Worm (Caenorhabditis elegans) whole organism, mixed stage, embryonic: ENCODE results near the gene C45G9.5.

Experiments used
- M03D4.4 ChIP-seq: sonication (generic microtip); optimal IDR thresholded peaks from 2 replicates; lab custom pipeline; 2017; ENCODE audit warnings: mild to moderate bottlenecking, missing genetic modification characterization, missing compliant biosample characterization
- bed-3 ChIP-seq: fragments of 200-800 bp; sonication (Bioruptor generic); optimal IDR thresholded peaks from 3 replicates; lab custom pipeline; 2018; ENCODE audit warnings: mild to moderate bottlenecking, missing genetic modification characterization, moderate library complexity, missing compliant biosample characterization
- blmp-1 ChIP-seq: fragments of 150-350 bp; optimal IDR thresholded peaks from 2 replicates; lab custom pipeline; 2014; ENCODE audit warnings: missing biosample characterization, missing genetic modification characterization
- ceh-83 ChIP-seq: fragments of 200-800 bp; sonication (Bioruptor generic); optimal IDR thresholded peaks from 2 replicates; lab custom pipeline; 2018; ENCODE audit warnings: mild to moderate bottlenecking, missing genetic modification characterization, missing compliant biosample characterization
- ces-1 ChIP-seq: fragments of 150-350 bp; optimal IDR thresholded peaks from 2 replicates; lab custom pipeline; 2014; ENCODE audit warnings: missing biosample characterization, missing genetic modification reagents, missing genetic modification characterization
- cnd-1 ChIP-seq: fragments of 200-800 bp; sonication (Bioruptor generic); optimal IDR thresholded peaks from 2 replicates; lab custom pipeline; 2018; ENCODE audit warnings: mild to moderate bottlenecking, missing genetic modification characterization, missing compliant biosample characterization
- drap-1 ChIP-seq: fragments of 200-800 bp; sonication (Bioruptor generic); optimal IDR thresholded peaks from 3 replicates; lab custom pipeline; 2018; ENCODE audit warnings: mild to moderate bottlenecking, missing genetic modification characterization, missing compliant biosample characterization
- elt-1 ChIP-seq: sonication (generic microtip); optimal IDR thresholded peaks from 2 replicates; lab custom pipeline; 2017; ENCODE audit warnings: missing genetic modification characterization, mild to moderate bottlenecking, missing compliant biosample characterization, antibody characterized with exemption, moderate library complexity, borderline replicate concordance; ENCODE audit not compliant: insufficient read depth
- flh-1 ChIP-seq: fragments of 200-800 bp; sonication (Bioruptor generic); optimal IDR thresholded peaks from 2 replicates; lab custom pipeline; 2018; ENCODE audit warnings: mild to moderate bottlenecking, missing genetic modification characterization, moderate library complexity, missing compliant biosample characterization
- ham-2 ChIP-seq: fragments of 200-800 bp; sonication (Bioruptor generic); optimal IDR thresholded peaks from 2 replicates; lab custom pipeline; 2018; ENCODE audit warnings: mild to moderate bottlenecking, missing genetic modification characterization, missing compliant biosample characterization
- hlh-1 ChIP-seq: fragments of 150-350 bp; optimal IDR thresholded peaks from 2 replicates; lab custom pipeline; 2014; ENCODE audit warnings: missing biosample characterization, missing genetic modification reagents, missing genetic modification characterization
- lin-32 ChIP-seq: fragments of 200-800 bp; sonication (Bioruptor generic); optimal IDR thresholded peaks from 2 replicates; lab custom pipeline; 2018; ENCODE audit warnings: mild to moderate bottlenecking, missing genetic modification characterization, missing compliant biosample characterization
- lsy-2 ChIP-seq: fragments of 150-350 bp; optimal IDR thresholded peaks from 2 replicates; lab custom pipeline; 2014; ENCODE audit warnings: missing biosample characterization, missing genetic modification characterization
- mab-5 ChIP-seq: fragments of 150-350 bp; optimal IDR thresholded peaks from 2 replicates; lab custom pipeline; 2014; ENCODE audit warnings: missing biosample characterization, missing genetic modification characterization
- mep-1 ChIP-seq: fragments of 150-350 bp; optimal IDR thresholded peaks from 2 replicates; lab custom pipeline; 2017; ENCODE audit warnings: missing biosample characterization, missing genetic modification reagents, missing genetic modification characterization, inconsistent platforms
- mls-2 ChIP-seq: sonication (generic microtip); optimal IDR thresholded peaks from 2 replicates; lab custom pipeline; 2016; ENCODE audit warnings: mild to moderate bottlenecking, missing genetic modification characterization, moderate library complexity, missing compliant biosample characterization
- nhr-12 ChIP-seq: fragments of 150-350 bp; optimal IDR thresholded peaks from 2 replicates; lab custom pipeline; 2014; ENCODE audit warnings: missing biosample characterization, missing genetic modification characterization
- nhr-76 ChIP-seq: sonication (generic microtip); optimal IDR thresholded peaks from 2 replicates; lab custom pipeline; 2017; ENCODE audit warnings: missing biosample characterization, missing genetic modification characterization
- pha-4 ChIP-seq: fragments of 150-350 bp; optimal IDR thresholded peaks from 2 replicates; lab custom pipeline; 2018; ENCODE audit warnings: missing biosample characterization, missing genetic modification reagents, missing genetic modification characterization
- snpc-4 ChIP-seq: fragments of 150-350 bp; optimal IDR thresholded peaks from 2 replicates; lab custom pipeline; 2014; ENCODE audit warnings: missing biosample characterization, missing genetic modification characterization
- sptf-1 ChIP-seq: sonication (generic microtip); optimal IDR thresholded peaks from 2 replicates; lab custom pipeline; 2017; ENCODE audit warnings: mild to moderate bottlenecking, missing genetic modification characterization, moderate library complexity, missing compliant biosample characterization
- tbx-8 ChIP-seq: fragments of 200-800 bp; sonication (Bioruptor generic); optimal IDR thresholded peaks from 2 replicates; lab custom pipeline; 2018; ENCODE audit warnings: mild to moderate bottlenecking, missing genetic modification characterization, moderate library complexity, missing compliant biosample characterization
- unc-120 ChIP-seq: sonication (generic microtip); optimal IDR thresholded peaks from 2 replicates; lab custom pipeline; 2017; ENCODE audit warnings: missing genetic modification characterization, missing compliant biosample characterization; ENCODE audit not compliant: poor library complexity, severe bottlenecking
- unc-39 ChIP-seq: fragments of 150-350 bp; optimal IDR thresholded peaks from 2 replicates; lab custom pipeline; 2014; ENCODE audit warnings: missing biosample characterization, missing genetic modification characterization
- unc-62 ChIP-seq: fragments of 150-350 bp; optimal IDR thresholded peaks from 2 replicates; lab custom pipeline; 2014; ENCODE audit warnings: missing biosample characterization, missing genetic modification reagents, missing genetic modification characterization
- zip-8 ChIP-seq: fragments of 150-350 bp; optimal IDR thresholded peaks from 2 replicates; lab custom pipeline; 2014; ENCODE audit warnings: missing biosample characterization, missing genetic modification characterization
- ztf-11 ChIP-seq: fragments of 150-350 bp; optimal IDR thresholded peaks from 2 replicates; lab custom pipeline; 2014; ENCODE audit warnings: missing biosample characterization, missing genetic modification characterization

Gene C45G9.5

ce11 chrIII:5047740-5048139, at the start of gene C45G9.5:
Gene C45G9.5, plus strand, starts transcription at chrIII:5048117.
- TF ChIP-seq lsy-2 (tag; lab: Kevin White, UChicago) (no peak), mep-1 (tag; lab: Kevin White, UChicago) (no peak), cnd-1 (tag; lab: Kevin White, UChicago) (no peak), drap-1 (GFP tag; lab: Kevin White, UChicago) (no peak), mls-2 (no peak), lin-32 (GFP tag; lab: Kevin White, UChicago) (no peak), unc-39 (no peak), mab-5 (tag; lab: Kevin White, UChicago) (no peak)

ce11 chrIII:4998956-4999425, 48.9 kb upstream of the C45G9.5 start, which contains the start of gene smcr-8:
Gene smcr-8, plus strand, starts transcription at chrIII:4999375.
- TF ChIP-seq unc-62 (GFP tag; lab: Kevin White, UChicago) (no peak), sptf-1 (tag; lab: Kevin White, UChicago) (no peak), flh-1 (GFP tag; lab: Kevin White, UChicago) (no peak), drap-1 (GFP tag; lab: Kevin White, UChicago) (no peak), zip-8 (tag; lab: Kevin White, UChicago) (no peak), tbx-8 (GFP tag; lab: Kevin White, UChicago) (no peak), ztf-11 (no peak), mep-1 (tag; lab: Kevin White, UChicago) (no peak)

ce11 chrIII:5002231-5002630, 45.7 kb upstream of the C45G9.5 start, which contains the start of gene R144.10:
Gene R144.10, minus strand, starts transcription at chrIII:5002331.
- TF ChIP-seq unc-39 (no peak), snpc-4 (tag; lab: Kevin White, UChicago) (no peak), unc-62 (GFP tag; lab: Kevin White, UChicago) (no peak), ces-1 (GFP tag; lab: Kevin White, UChicago) (no peak), lin-32 (GFP tag; lab: Kevin White, UChicago) (no peak), blmp-1 (tag; lab: Kevin White, UChicago) (no peak), ham-2 (no peak), ztf-11 (no peak), tbx-8 (GFP tag; lab: Kevin White, UChicago) (no peak), unc-120 (no peak), nhr-12 (no peak)

ce11 chrIII:5004621-5005020, 43.3 kb upstream of the C45G9.5 start, which contains the start of gene R144.6:
Gene R144.6, minus strand, starts transcription at chrIII:5004721.
- TF ChIP-seq snpc-4 (tag; lab: Kevin White, UChicago) (no peak), hlh-1 (tag; lab: Kevin White, UChicago) (no peak), cnd-1 (tag; lab: Kevin White, UChicago) (no peak), sptf-1 (tag; lab: Kevin White, UChicago) (no peak), ces-1 (GFP tag; lab: Kevin White, UChicago) (no peak), ham-2 (no peak), lin-32 (GFP tag; lab: Kevin White, UChicago) (no peak), ztf-11 (no peak), unc-62 (GFP tag; lab: Kevin White, UChicago) (no peak), tbx-8 (GFP tag; lab: Kevin White, UChicago) (no peak)
- TF ChIP-seq, all 35 proteins: peak for 0

- TF ChIP-seq pha-4 (tag; lab: Kevin White, UChicago), result no peak
- TF ChIP-seq nhr-76 (tag; lab: Kevin White, UChicago), result no peak
Measured at ce11 chrIII:5006881-5007280, 41.0 kb upstream of the C45G9.5 start, which contains the start of gene R144.12. Gene R144.12, minus strand, starts transcription at chrIII:5006981.

- no peak for TF ChIP-seq bed-3 (GFP tag; lab: Kevin White, UChicago)
- TF ChIP-seq flh-1 (GFP tag; lab: Kevin White, UChicago), result no peak
- TF ChIP-seq M03D4.4 (tag; lab: Kevin White, UChicago), result no peak
- no peak for TF ChIP-seq elt-1 (tag; lab: Kevin White, UChicago)
- no peak for TF ChIP-seq tbx-8 (GFP tag; lab: Kevin White, UChicago)
Measured at ce11 chrIII:5008730-5009129, 39.2 kb upstream of the C45G9.5 start, which contains the start of gene R144.11. Gene R144.11, minus strand, starts transcription at chrIII:5008830.

ce11 chrIII:5010723-5011122, 37.2 kb upstream of the C45G9.5 start:
- TF ChIP-seq ceh-83 (GFP tag; lab: Kevin White, UChicago) (no peak), mab-5 (tag; lab: Kevin White, UChicago) (no peak), bed-3 (GFP tag; lab: Kevin White, UChicago) (no peak)
